Worm (Caenorhabditis elegans) whole organism, L3 larva: ENCODE data around the gene Y40H7A.4.
A peak's percentile ranks its signal among the peaks of the same experiment; 100 is the strongest.

Experiments used
- R02D3.7 ChIP-seq: fragments of 150-350 bp; optimal IDR thresholded peaks from 2 replicates; lab custom pipeline; 2014; ENCODE audit warnings: missing biosample characterization, missing genetic modification characterization
- ama-1 ChIP-seq: fragments of 150-350 bp; optimal IDR thresholded peaks from 2 replicates; lab custom pipeline; 2018
- ceh-16 ChIP-seq: sonication (generic microtip); optimal IDR thresholded peaks from 2 replicates; lab custom pipeline; 2017; ENCODE audit warnings: missing biosample characterization, missing genetic modification characterization
- ceh-82 ChIP-seq: fragments of 150-350 bp; optimal IDR thresholded peaks from 2 replicates; lab custom pipeline; 2014; ENCODE audit warnings: missing biosample characterization, missing genetic modification characterization
- daf-12 ChIP-seq: fragments of 150-350 bp; optimal IDR thresholded peaks from 2 replicates; lab custom pipeline; 2014; ENCODE audit warnings: missing biosample characterization, missing genetic modification reagents, missing genetic modification characterization
- elt-1 ChIP-seq: fragments of 150-350 bp; optimal IDR thresholded peaks from 2 replicates; lab custom pipeline; 2014; ENCODE audit warnings: missing biosample characterization, missing genetic modification characterization
- elt-2 ChIP-seq: sonication (generic microtip); optimal IDR thresholded peaks from 2 replicates; lab custom pipeline; 2016; ENCODE audit warnings: missing genetic modification reagents, mild to moderate bottlenecking, missing genetic modification characterization, missing compliant biosample characterization
- elt-3 ChIP-seq, 3 experiments: fragments of 150-350 bp in 1 of 3; sonication (generic microtip) in 2 of 3; optimal IDR thresholded peaks; 2 replicates in 2 of 3; 4 replicates in 1 of 3; lab custom pipeline; 2014 to 2017; ENCODE audit warnings: missing biosample characterization in 3 of 3, missing genetic modification characterization in 3 of 3
- eor-1 ChIP-seq, 2 experiments: fragments of 150-350 bp; optimal IDR thresholded peaks; 2 replicates each; lab custom pipeline; 2014 to 2018; ENCODE audit warnings: missing biosample characterization in 2 of 2, missing genetic modification characterization in 2 of 2
- fkh-10 ChIP-seq: sonication (generic microtip); optimal IDR thresholded peaks from 2 replicates; lab custom pipeline; 2017; ENCODE audit warnings: missing biosample characterization, missing genetic modification reagents, missing genetic modification characterization
- fkh-2 ChIP-seq: fragments of 150-350 bp; optimal IDR thresholded peaks from 2 replicates; lab custom pipeline; 2014; ENCODE audit warnings: missing biosample characterization, missing genetic modification reagents, missing genetic modification characterization
- fos-1 ChIP-seq: fragments of 150-350 bp; optimal IDR thresholded peaks from 2 replicates; lab custom pipeline; 2014; ENCODE audit warnings: missing biosample characterization, missing genetic modification characterization
- lin-39 ChIP-seq: fragments of 150-350 bp; optimal IDR thresholded peaks from 2 replicates; lab custom pipeline; 2018; ENCODE audit warnings: missing biosample characterization, missing genetic modification reagents, missing genetic modification characterization
- mdl-1 ChIP-seq: fragments of 150-350 bp; optimal IDR thresholded peaks from 2 replicates; lab custom pipeline; 2014; ENCODE audit warnings: missing biosample characterization, missing genetic modification characterization
- mml-1 ChIP-seq: fragments of 150-350 bp; sonication (generic microtip); optimal IDR thresholded peaks from 3 replicates; lab custom pipeline; 2014; ENCODE audit warnings: missing biosample characterization, missing genetic modification characterization
- nfya-1 ChIP-seq: sonication (generic microtip); optimal IDR thresholded peaks from 2 replicates; lab custom pipeline; 2017; ENCODE audit warnings: missing genetic modification characterization, mild to moderate bottlenecking, missing compliant biosample characterization, antibody characterized with exemption, moderate library complexity; ENCODE audit not compliant: insufficient read depth
- nhr-23 ChIP-seq: fragments of 150-350 bp; optimal IDR thresholded peaks from 2 replicates; lab custom pipeline; 2014; ENCODE audit warnings: missing biosample characterization, missing genetic modification reagents, missing genetic modification characterization
- nhr-237 ChIP-seq: fragments of 150-350 bp; optimal IDR thresholded peaks from 2 replicates; lab custom pipeline; 2014; ENCODE audit warnings: missing biosample characterization, missing genetic modification characterization
- nhr-25 ChIP-seq: sonication (generic microtip); optimal IDR thresholded peaks from 2 replicates; lab custom pipeline; 2017; ENCODE audit warnings: missing biosample characterization, missing genetic modification characterization
- nhr-28 ChIP-seq: fragments of 150-350 bp; optimal IDR thresholded peaks from 2 replicates; lab custom pipeline; 2014; ENCODE audit warnings: missing biosample characterization, missing genetic modification characterization
- nhr-43 ChIP-seq: sonication (generic microtip); optimal IDR thresholded peaks from 2 replicates; lab custom pipeline; 2016; ENCODE audit warnings: mild to moderate bottlenecking, missing genetic modification characterization, missing compliant biosample characterization; ENCODE audit not compliant: poor library complexity, severe bottlenecking
- nhr-76 ChIP-seq: fragments of 150-350 bp; sonication (generic microtip); optimal IDR thresholded peaks from 5 replicates; lab custom pipeline; 2014; ENCODE audit warnings: missing biosample characterization, missing genetic modification characterization
- nhr-77 ChIP-seq: fragments of 150-350 bp; optimal IDR thresholded peaks from 2 replicates; lab custom pipeline; 2014; ENCODE audit warnings: missing biosample characterization, missing genetic modification characterization
- pha-4 ChIP-seq: fragments of 150-350 bp; optimal IDR thresholded peaks from 2 replicates; lab custom pipeline; 2014; ENCODE audit warnings: missing biosample characterization, missing genetic modification reagents, missing genetic modification characterization
- skn-1 ChIP-seq: fragments of 150-350 bp; optimal IDR thresholded peaks from 2 replicates; lab custom pipeline; 2014; ENCODE audit warnings: missing biosample characterization, missing genetic modification characterization
- snpc-4 ChIP-seq: fragments of 150-350 bp; optimal IDR thresholded peaks from 2 replicates; lab custom pipeline; 2014; ENCODE audit warnings: missing biosample characterization, missing genetic modification characterization
- tbx-2 ChIP-seq: sonication (generic microtip); optimal IDR thresholded peaks from 2 replicates; lab custom pipeline; 2016; ENCODE audit warnings: mild to moderate bottlenecking, missing genetic modification characterization, missing compliant biosample characterization
- unc-39 ChIP-seq: sonication (generic microtip); optimal IDR thresholded peaks from 4 replicates; lab custom pipeline; 2017; ENCODE audit warnings: missing biosample characterization, missing genetic modification characterization
- zag-1 ChIP-seq: fragments of 150-350 bp; optimal IDR thresholded peaks from 2 replicates; lab custom pipeline; 2014; ENCODE audit warnings: missing biosample characterization, missing genetic modification characterization
- ztf-11 ChIP-seq: fragments of 150-350 bp; optimal IDR thresholded peaks from 2 replicates; lab custom pipeline; 2014; ENCODE audit warnings: missing biosample characterization, missing genetic modification characterization
- ztf-4 ChIP-seq: fragments of 150-350 bp; optimal IDR thresholded peaks from 2 replicates; lab custom pipeline; 2014; ENCODE audit warnings: missing biosample characterization, missing genetic modification characterization

The Y40H7A.4 gene

DNA sequence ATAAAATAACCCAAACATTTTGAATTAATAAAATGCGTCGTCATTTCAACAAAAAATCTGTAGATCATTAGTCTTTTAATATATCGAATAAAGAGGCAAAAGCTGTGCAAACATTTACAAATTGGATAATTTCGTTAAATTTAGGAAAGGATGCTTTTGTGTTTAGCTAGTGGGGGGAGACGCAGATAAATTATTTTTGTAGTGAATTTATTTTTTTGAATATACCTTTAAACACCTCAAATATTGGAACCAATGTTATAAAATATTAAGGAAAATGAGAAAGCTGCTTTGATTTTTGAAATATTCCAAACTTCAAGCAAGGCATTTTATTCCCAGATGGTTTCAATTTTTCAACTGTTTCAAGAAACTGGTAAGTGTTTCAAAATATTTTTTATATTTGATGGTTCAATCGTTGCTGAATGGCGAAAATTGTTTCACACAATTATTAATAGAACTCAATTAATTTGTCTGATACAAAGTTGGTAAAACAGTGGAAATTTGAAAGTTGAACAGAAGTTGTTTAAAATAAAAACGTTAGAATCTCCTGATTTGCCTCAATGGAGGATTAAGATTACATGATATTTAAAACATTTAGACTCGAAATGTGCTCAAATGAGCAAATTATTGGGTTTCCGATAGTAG lies at the start of gene Y40H7A.4:
TSS of gene Y40H7A.4 (minus strand) at position 51 of the 642 bp plus-strand sequence.
- no peak for TF ChIP-seq nhr-77 (tag; lab: Kevin White, UChicago)
- no peak for TF ChIP-seq snpc-4 (tag; lab: Kevin White, UChicago)
- TF ChIP-seq nhr-43 (tag; lab: Kevin White, UChicago): no peak
- TF ChIP-seq mml-1 (tag; lab: Kevin White, UChicago): no peak

- TF ChIP-seq ztf-11 (tag; lab: Kevin White, UChicago) (no peak), lin-39 (tag; lab: Kevin White, UChicago) (no peak), elt-3 (tag; optimal IDR thresholded peaks at IDR 0.05; lab: Kevin White, UChicago) (no peak)
Observed at ce11 chrIV:15220253-15220652, 44.9 kb upstream of the Y40H7A.4 start, which contains the start of gene Y40H7A.11. TSS of gene Y40H7A.11 (minus strand) at chrIV:15220353.

- TF ChIP-seq nhr-76 (tag; lab: Kevin White, UChicago) (no peak), nhr-23 (tag; lab: Kevin White, UChicago) (no peak), elt-2 (tag; lab: Kevin White, UChicago) (peak; percentile 70), elt-3 (tag; optimal IDR thresholded peaks at IDR 0.05; lab: Kevin White, UChicago) (no peak), nhr-28 (no peak), elt-1 (tag; lab: Kevin White, UChicago) (no peak)
Observed at ce11 chrIV:15215470-15215869, 40.1 kb upstream of the Y40H7A.4 start, which contains the start of gene Y40H7A.10. TSS of gene Y40H7A.10 (minus strand) at chrIV:15215597.

- no peak for TF ChIP-seq elt-1 (tag; lab: Kevin White, UChicago)
- no peak for TF ChIP-seq tbx-2 (tag; lab: Kevin White, UChicago)
- TF ChIP-seq nhr-43 (tag; lab: Kevin White, UChicago): no peak
- no peak for TF ChIP-seq nhr-237 (tag; lab: Kevin White, UChicago)
- TF ChIP-seq fkh-2 (tag; lab: Kevin White, UChicago): no peak
- TF ChIP-seq, all 47 proteins: peak for 0
Observed at ce11 chrIV:15214694-15215093, 39.4 kb upstream of the Y40H7A.4 start.

ce11 chrIV:15210482-15210881 lies 35.1 kb upstream of the Y40H7A.4 start:
- TF ChIP-seq ama-1 (no peak), pha-4 (no peak), elt-3 (tag; optimal IDR thresholded peaks at IDR 0.05; lab: Kevin White, UChicago) (no peak)

DNA sequence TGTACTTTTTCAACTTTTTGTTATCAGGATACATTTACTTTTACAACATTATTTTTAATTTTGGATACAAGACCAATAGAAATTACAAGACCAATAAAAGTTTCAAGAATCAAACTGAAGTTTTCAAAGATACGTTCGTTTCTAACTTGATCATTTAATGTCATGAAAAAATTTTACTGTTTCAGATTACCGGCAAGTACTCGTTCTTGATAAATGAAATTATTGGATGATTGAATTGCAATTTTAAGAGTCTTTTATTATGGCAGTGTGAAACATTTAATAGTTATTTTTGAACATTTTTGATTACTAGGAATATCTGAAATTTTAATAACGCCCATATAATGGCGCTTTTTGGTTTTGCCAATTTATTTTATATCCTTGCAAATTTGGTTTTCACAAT lies 31.3 kb upstream of the Y40H7A.4 start:
- no peak for TF ChIP-seq lin-39 (tag; lab: Kevin White, UChicago)
- no peak for TF ChIP-seq nhr-77 (tag; lab: Kevin White, UChicago)
- no peak for TF ChIP-seq nfya-1 (tag; lab: Kevin White, UChicago)
- TF ChIP-seq zag-1: no peak
- TF ChIP-seq fkh-10: no peak
- no peak for TF ChIP-seq fos-1 (tag; lab: Kevin White, UChicago)
- no peak for TF ChIP-seq mdl-1 (tag; lab: Kevin White, UChicago)
- no peak for TF ChIP-seq skn-1 (tag; lab: Kevin White, UChicago)
- no peak for TF ChIP-seq nhr-23 (tag; lab: Kevin White, UChicago)
- TF ChIP-seq ztf-11 (tag; lab: Kevin White, UChicago): no peak
- no peak for TF ChIP-seq daf-12
- TF ChIP-seq nhr-25 (tag; lab: Kevin White, UChicago): no peak
- no peak for TF ChIP-seq elt-3 (tag; optimal IDR thresholded peaks at IDR 0.05; lab: Kevin White, UChicago)
- no peak for TF ChIP-seq R02D3.7 (tag; lab: Kevin White, UChicago)
- TF ChIP-seq nhr-237 (tag; lab: Kevin White, UChicago): no peak
- no peak for TF ChIP-seq nhr-28
- no peak for TF ChIP-seq eor-1 (tag; optimal IDR thresholded peaks at IDR 0.05; lab: Kevin White, UChicago)
- TF ChIP-seq, all 47 proteins: peak for 0

- TF ChIP-seq unc-39 (tag; lab: Kevin White, UChicago): no peak
- no peak for TF ChIP-seq mdl-1 (tag; lab: Kevin White, UChicago)
- no peak for TF ChIP-seq eor-1 (tag; optimal IDR thresholded peaks at IDR 0.05; lab: Kevin White, UChicago)
- TF ChIP-seq nfya-1 (tag; lab: Kevin White, UChicago): no peak
- no peak for TF ChIP-seq ceh-82 (tag; lab: Kevin White, UChicago)
- TF ChIP-seq ceh-16 (tag; lab: Kevin White, UChicago): no peak
- no peak for TF ChIP-seq tbx-2 (tag; lab: Kevin White, UChicago)
- TF ChIP-seq ztf-4: no peak
- no peak for TF ChIP-seq nhr-25 (tag; lab: Kevin White, UChicago)
- TF ChIP-seq skn-1 (tag; lab: Kevin White, UChicago): no peak
- no peak for TF ChIP-seq fkh-2 (tag; lab: Kevin White, UChicago)
- no peak for TF ChIP-seq nhr-237 (tag; lab: Kevin White, UChicago)
- TF ChIP-seq nhr-28: no peak
Observed at ce11 chrIV:15202923-15203322, 27.6 kb upstream of the Y40H7A.4 start, which contains the start of gene sra-30. TSS of gene sra-30 (minus strand) at chrIV:15203023.
